Worm (Caenorhabditis elegans): ENCODE measurements around the gene sago-1.
A peak's percentile ranks its signal among the peaks of the same experiment; 100 is the strongest.

Gene sago-1

ce11 chrV:6355975-6356441 lies 52.4 kb downstream of the sago-1 start, which contains the start of gene bcl-11 (continued):
- TF ChIP-seq ceh-20 (GFP tag; IDR thresholded peaks at IDR 0.05) (0 out of 2 replicates have a peak, but pooled peaks have one; percentile 17), R02D3.7 (tag; optimal IDR thresholded peaks at IDR 0.05) (no peak), pha-4 (GFP tag; IDR thresholded peaks at IDR 0.05) (no peak), pha-4 (tag; optimal IDR thresholded peaks at IDR 0.05) (no peak), ceh-28 (tag; optimal IDR thresholded peaks at IDR 0.05) (no peak), ctbp-1 (GFP tag; IDR thresholded peaks at IDR 0.05) (no peak), nhr-28 (tag; optimal IDR thresholded peaks at IDR 0.05) (peak; percentile 49), hif-1 (tag; optimal IDR thresholded peaks at IDR 0.05) (peak in 1 of 2 experiments; percentile 19), nhr-25 (tag; optimal IDR thresholded peaks at IDR 0.05; ENCODE audit: borderline replicate concordance, insufficient read depth) (no peak), tra-1 (GFP tag; IDR thresholded peaks at IDR 0.05) (0 out of 2 replicates have a peak, but pooled peaks have one; percentile 56), zip-2 (tag; optimal IDR thresholded peaks at IDR 0.05) (no peak), unc-62 (GFP tag; optimal IDR thresholded peaks at IDR 0.05 in 1 of 2) (peak in 1 of 2 experiments; percentile 20), unc-62 (tag; optimal IDR thresholded peaks at IDR 0.05) (no peak), aly-2 (tag; optimal IDR thresholded peaks at IDR 0.05) (no peak), aha-1 (tag) (no peak), D1046.2 (GFP tag; IDR thresholded peaks at IDR 0.05) (no peak), rbr-2 (tag; optimal IDR thresholded peaks at IDR 0.05) (no peak), cey-2 (tag; optimal IDR thresholded peaks at IDR 0.05; ENCODE audit: borderline replicate concordance, insufficient read depth) (no peak), daf-16 (GFP tag; optimal IDR thresholded peaks at IDR 0.05) (no peak), daf-16 (tag; optimal IDR thresholded peaks at IDR 0.05) (peak; percentile 26), egl-27 (tag; optimal IDR thresholded peaks at IDR 0.05) (no peak), F44E2.7 (GFP tag; IDR thresholded peaks at IDR 0.05) (no peak), dve-1 (tag; optimal IDR thresholded peaks at IDR 0.05; ENCODE audit: insufficient read depth) (peak; percentile 60), nhr-102 (tag; optimal IDR thresholded peaks at IDR 0.05) (no peak), dmd-9 (GFP tag; IDR thresholded peaks at IDR 0.05) (no peak), Y105C5A.15 (GFP tag; IDR thresholded peaks at IDR 0.05) (no peak), T26A8.4 (GFP tag; IDR thresholded peaks at IDR 0.05) (no peak), gei-8 (GFP tag; optimal IDR thresholded peaks at IDR 0.05) (no peak), pqm-1 (tag; optimal IDR thresholded peaks at IDR 0.05) (peak; percentile 59), nhr-10 (tag; optimal IDR thresholded peaks at IDR 0.05) (no peak), nhr-48 (tag; optimal IDR thresholded peaks at IDR 0.05) (peak; percentile 60), php-3 (GFP tag; IDR thresholded peaks at IDR 0.05) (peak; percentile 59; the same call in 1 of the 2 replicates), ceh-32 (tag; optimal IDR thresholded peaks at IDR 0.05; ENCODE audit: poor library complexity) (no peak), attf-4 (tag; optimal IDR thresholded peaks at IDR 0.05) (no peak), F26F4.8 (GFP tag; conservative IDR thresholded peaks at IDR 0.05) (no peak), skn-1 (tag; optimal IDR thresholded peaks at IDR 0.05) (no peak), saeg-2 (GFP tag; IDR thresholded peaks at IDR 0.05) (no peak), lsy-2 (tag; optimal IDR thresholded peaks at IDR 0.05) (no peak), dmd-8 (GFP tag; IDR thresholded peaks at IDR 0.05) (no peak), zip-11 (GFP tag; IDR thresholded peaks at IDR 0.05) (no peak), hlh-11 (tag; optimal IDR thresholded peaks at IDR 0.05) (peak; percentile 71), mdl-1 (tag; optimal IDR thresholded peaks at IDR 0.05) (no peak), dmd-6 (GFP tag; IDR thresholded peaks at IDR 0.05) (peak; percentile 89), lin-39 (tag; optimal IDR thresholded peaks at IDR 0.05) (no peak), lin-29 (GFP tag; IDR thresholded peaks at IDR 0.05) (no peak), Y5F2A.4 (GFP tag; optimal IDR thresholded peaks at IDR 0.05) (no peak), mdt-29 (GFP tag; IDR thresholded peaks at IDR 0.05) (no peak), ceh-82 (tag; optimal IDR thresholded peaks at IDR 0.05) (no peak), duxl-1 (tag; optimal IDR thresholded peaks at IDR 0.05; ENCODE audit: poor library complexity) (no peak)

Measured in whole organism, L4 larva.